Worm (Caenorhabditis elegans): Measurements from ENCODE around the gene pqn-73.

The pqn-73 gene

ce11 chrII:8585036-8585627 lies 44.6 kb downstream of the pqn-73 start, which contains the start of gene F54C9.11:
F54C9.11 (minus strand) TSS chrII:8585086.
- TF ChIP-seq skn-1 (tag; optimal IDR thresholded peaks at IDR 0.05) (no peak), dsc-1 (tag; optimal IDR thresholded peaks at IDR 0.05) (no peak), lin-14 (GFP tag; optimal IDR thresholded peaks at IDR 0.05) (peak; percentile 73), blmp-1 (tag; optimal IDR thresholded peaks at IDR 0.05) (peak; percentile 64), snu-23 (GFP tag; optimal IDR thresholded peaks at IDR 0.05) (peak; percentile 11), nhr-85 (tag) (no peak), mep-1 (tag; optimal IDR thresholded peaks at IDR 0.05) (peak; percentile 12), lin-35 (GFP tag; optimal IDR thresholded peaks at IDR 0.05) (peak in 1 of 2 experiments; percentile 14), sup-37 (GFP tag; optimal IDR thresholded peaks at IDR 0.05) (no peak), rnt-1 (tag; optimal IDR thresholded peaks at IDR 0.05) (peak; percentile 42), C16A3.4 (tag; optimal IDR thresholded peaks at IDR 0.05) (peak; percentile 7), snpc-4 (tag; optimal IDR thresholded peaks at IDR 0.05) (no peak), lsy-2 (tag; optimal IDR thresholded peaks at IDR 0.05) (peak in 1 of 2 experiments; percentile 57), ztf-4 (tag; optimal IDR thresholded peaks at IDR 0.05) (peak; percentile 30), zip-4 (GFP tag; optimal IDR thresholded peaks at IDR 0.05) (no peak), nhr-71 (tag; optimal IDR thresholded peaks at IDR 0.05) (peak; percentile 62)

ce11 chrII:8585921-8586320 lies 45.4 kb downstream of the pqn-73 start:
- TF ChIP-seq nhr-11 (tag; optimal IDR thresholded peaks at IDR 0.05) (no peak), nhr-85 (tag) (no peak), nhr-28 (tag; optimal IDR thresholded peaks at IDR 0.05) (no peak), pag-3 (tag; optimal IDR thresholded peaks at IDR 0.05; ENCODE audit: borderline replicate concordance, insufficient read depth) (no peak), tbx-2 (tag; optimal IDR thresholded peaks at IDR 0.05) (no peak), mef-2 (tag; optimal IDR thresholded peaks at IDR 0.05) (no peak), ceh-90 (tag; optimal IDR thresholded peaks at IDR 0.05) (no peak), sup-37 (GFP tag; optimal IDR thresholded peaks at IDR 0.05) (no peak), fkh-8 (tag; optimal IDR thresholded peaks at IDR 0.05) (no peak)

ce11 chrII:8587660-8588230 lies 47.2 kb downstream of the pqn-73 start:
- TF ChIP-seq blmp-1 (tag; optimal IDR thresholded peaks at IDR 0.05) (peak; percentile 14), lin-14 (GFP tag; optimal IDR thresholded peaks at IDR 0.05) (peak; percentile 73), ceh-90 (tag; optimal IDR thresholded peaks at IDR 0.05) (no peak), C16A3.4 (tag; optimal IDR thresholded peaks at IDR 0.05) (no peak), grh-1 (GFP tag; IDR thresholded peaks at IDR 0.05) (no peak), skn-1 (tag; optimal IDR thresholded peaks at IDR 0.05) (no peak), nhr-12 (tag; optimal IDR thresholded peaks at IDR 0.05) (no peak), fkh-8 (tag; optimal IDR thresholded peaks at IDR 0.05) (no peak), nhr-71 (tag; optimal IDR thresholded peaks at IDR 0.05) (peak; percentile 39), fkh-10 (GFP tag; optimal IDR thresholded peaks at IDR 0.05) (peak; percentile 14), tbx-2 (tag; optimal IDR thresholded peaks at IDR 0.05) (peak; percentile 39), fkh-4 (tag; optimal IDR thresholded peaks at IDR 0.05; ENCODE audit: borderline replicate concordance) (no peak)

- TF ChIP-seq lin-39 (tag; optimal IDR thresholded peaks at IDR 0.05) (no peak), zag-1 (tag; optimal IDR thresholded peaks at IDR 0.05) (peak; percentile 35), ztf-11 (tag; optimal IDR thresholded peaks at IDR 0.05) (peak in 1 of 2 experiments; percentile 42), pax-3 (tag; optimal IDR thresholded peaks at IDR 0.05) (no peak), ztf-4 (tag; optimal IDR thresholded peaks at IDR 0.05) (no peak), lin-14 (GFP tag; optimal IDR thresholded peaks at IDR 0.05) (peak; percentile 28)
These were observed 47.9 kb downstream of the pqn-73 start for ce11 chrII:8588442-8588841.

ce11 chrII:8589227-8589626 lies 48.7 kb downstream of the pqn-73 start:
- TF ChIP-seq nhr-85 (tag) = no peak
- no peak for TF ChIP-seq nhr-19 (GFP tag; conservative IDR thresholded peaks at IDR 0.05)
- no peak for TF ChIP-seq mef-2 (tag; optimal IDR thresholded peaks at IDR 0.05)
- no peak for TF ChIP-seq dpl-1 (GFP tag; optimal IDR thresholded peaks at IDR 0.05)
- TF ChIP-seq lin-35 (GFP tag; optimal IDR thresholded peaks at IDR 0.05) = peak in 1 of 2 experiments; percentile 10
- TF ChIP-seq unc-86 (tag; optimal IDR thresholded peaks at IDR 0.05) = peak; percentile 51
- TF ChIP-seq ceh-63 (GFP tag; optimal IDR thresholded peaks at IDR 0.05) = no peak
- TF ChIP-seq ceh-8 (GFP tag; optimal IDR thresholded peaks at IDR 0.05) = peak; percentile 77
- TF ChIP-seq unc-130 (tag; optimal IDR thresholded peaks at IDR 0.05) = no peak
- no peak for TF ChIP-seq swsn-7 (tag; optimal IDR thresholded peaks at IDR 0.05)
- peak; percentile 51 for TF ChIP-seq ces-1 (GFP tag; optimal IDR thresholded peaks at IDR 0.05)
- TF ChIP-seq nhr-71 (tag; optimal IDR thresholded peaks at IDR 0.05) = peak; percentile 57
- TF ChIP-seq lin-13 (GFP tag; optimal IDR thresholded peaks at IDR 0.05) = no peak
- TF ChIP-seq lin-14 (GFP tag; optimal IDR thresholded peaks at IDR 0.05) = peak; percentile 88
- TF ChIP-seq hlh-17 (GFP tag; optimal IDR thresholded peaks at IDR 0.05; ENCODE audit: borderline replicate concordance) = no peak
- no peak for TF ChIP-seq pax-3 (tag; optimal IDR thresholded peaks at IDR 0.05)
- no peak for TF ChIP-seq alr-1 (tag; optimal IDR thresholded peaks at IDR 0.05; ENCODE audit: borderline replicate concordance)
